Worm (Caenorhabditis elegans) whole organism, midembryonic: ENCODE measurements around the gene chil-26.

ENCODE experiments used
- T22C8.4 ChIP-seq: fragments of 200-800 bp; sonication (Bioruptor generic); IDR thresholded peaks from 2 replicates; pipeline ENCODE4 v1.3.6; 2022; ENCODE audit warnings: missing genetic modification characterization, missing compliant biosample characterization
- flt-1 ChIP-seq: fragments of 200-800 bp; sonication (Bioruptor generic); IDR thresholded peaks from 2 replicates; pipeline ENCODE4 v1.3.6; 2022; ENCODE audit warnings: missing genetic modification characterization, missing compliant biosample characterization
- klf-2 ChIP-seq: fragments of 200-800 bp; sonication (Bioruptor generic); conservative IDR thresholded peaks from 2 replicates; pipeline ENCODE4 v1.3.6; 2022; ENCODE audit warnings: missing genetic modification reagents, missing genetic modification characterization, missing compliant biosample characterization
- med-1 ChIP-seq: sonication (generic microtip); optimal IDR thresholded peaks from 2 replicates; lab custom pipeline; 2017; ENCODE audit warnings: missing genetic modification characterization, mild to moderate bottlenecking, missing compliant biosample characterization, antibody characterized with exemption, missing genetic modification reagents; ENCODE audit not compliant: insufficient read depth
- ref-1 ChIP-seq: fragments of 200-800 bp; sonication (Bioruptor generic); conservative IDR thresholded peaks from 2 replicates; pipeline ENCODE4 v1.3.6; 2022; ENCODE audit warnings: missing genetic modification reagents, missing genetic modification characterization, missing compliant biosample characterization
- tab-1 ChIP-seq: fragments of 200-800 bp; sonication (Bioruptor generic); IDR thresholded peaks from 2 replicates; pipeline ENCODE4 v1.3.6; 2022; ENCODE audit warnings: missing genetic modification characterization, missing compliant biosample characterization
- ztf-23 ChIP-seq: fragments of 200-800 bp; sonication (Bioruptor generic); IDR thresholded peaks from 2 replicates; pipeline ENCODE4 v1.3.6; 2022; ENCODE audit warnings: missing genetic modification reagents, missing genetic modification characterization, missing compliant biosample characterization
- ztf-29 ChIP-seq: fragments of 200-800 bp; sonication (Bioruptor generic); IDR thresholded peaks from 2 replicates; pipeline ENCODE4 v1.3.6; 2022; ENCODE audit warnings: missing genetic modification reagents, missing genetic modification characterization, missing compliant biosample characterization

- TF ChIP-seq ref-1 (no peak), T22C8.4 (GFP tag; lab: Robert Waterston, UW) (no peak), ztf-29 (GFP tag; lab: Robert Waterston, UW) (no peak), klf-2 (GFP tag; lab: Robert Waterston, UW) (no peak), med-1 (GFP tag; lab: Kevin White, UChicago) (no peak), flt-1 (GFP tag; lab: Robert Waterston, UW) (no peak), tab-1 (GFP tag; lab: Robert Waterston, UW) (no peak), ztf-23 (GFP tag; lab: Robert Waterston, UW) (no peak)
These were observed 36.0 kb upstream of the chil-26 start for ce11 chrII:9438853-9439252.
